Fruit fly (Drosophila melanogaster) whole organism, wandering third instar larva: ENCODE data around the gene CG9961.
A peak's percentile ranks its signal among the peaks of the same experiment; 100 is the strongest.

ENCODE experiments used
- Abd-B ChIP-seq: fragments of >200 bp; optimal IDR thresholded peaks from 2 replicates; lab custom pipeline; 2017; ENCODE audit warnings: missing biosample characterization, missing genetic modification characterization
- CG32264 ChIP-seq: fragments of 200-800 bp; sonication (Bioruptor generic); optimal IDR thresholded peaks from 2 replicates; lab custom pipeline; 2016; ENCODE audit warnings: missing biosample characterization, missing genetic modification characterization
- HLH106 ChIP-seq: fragments of 200-800 bp; optimal IDR thresholded peaks from 3 replicates; lab custom pipeline; 2019; ENCODE audit warnings: missing biosample characterization, mild to moderate bottlenecking, missing genetic modification characterization, moderate library complexity
- Hr78 ChIP-seq: fragments of >200 bp; optimal IDR thresholded peaks from 2 replicates; lab custom pipeline; 2017; ENCODE audit warnings: missing biosample characterization, missing genetic modification characterization
- Hr83 ChIP-seq: fragments of 200-300 bp; sonication (Bioruptor generic); optimal IDR thresholded peaks from 2 replicates; lab custom pipeline; 2016; ENCODE audit warnings: missing biosample characterization, mild to moderate bottlenecking, missing genetic modification characterization, moderate library complexity; ENCODE audit not compliant: poor library complexity, severe bottlenecking
- Myc ChIP-seq: fragments of >200 bp; optimal IDR thresholded peaks from 2 replicates; lab custom pipeline; 2017
- dl ChIP-seq, 2 experiments: fragments of 175-275, 200-275 bp in 1 of 2; fragments of 200-275 bp in 1 of 2; sonication (Bioruptor generic); optimal IDR thresholded peaks; lab custom pipeline; 2018; ENCODE audit warnings: mild to moderate bottlenecking in 2 of 2, missing biosample characterization in 2 of 2, missing genetic modification characterization in 2 of 2, moderate library complexity in 2 of 2; ENCODE audit not compliant: partially characterized antibody in 2 of 2, insufficient read depth in 1 of 2
- h ChIP-seq: fragments of 200-800 bp; sonication (Bioruptor generic); optimal IDR thresholded peaks from 3 replicates; lab custom pipeline; 2016; ENCODE audit warnings: missing biosample characterization, mild to moderate bottlenecking, missing genetic modification characterization
- lola ChIP-seq: fragments of >200 bp; optimal IDR thresholded peaks from 2 replicates; lab custom pipeline; 2017; ENCODE audit warnings: missing biosample characterization, missing genetic modification characterization
- psq ChIP-seq: fragments of 200-800 bp; sonication (Bioruptor generic); optimal IDR thresholded peaks from 3 replicates; lab custom pipeline; 2017; ENCODE audit warnings: missing biosample characterization, mild to moderate bottlenecking, missing genetic modification characterization, moderate library complexity
- usp ChIP-seq: fragments of >200 bp; optimal IDR thresholded peaks from 2 replicates; lab custom pipeline; 2017; ENCODE audit warnings: missing biosample characterization, missing genetic modification characterization

DNA sequence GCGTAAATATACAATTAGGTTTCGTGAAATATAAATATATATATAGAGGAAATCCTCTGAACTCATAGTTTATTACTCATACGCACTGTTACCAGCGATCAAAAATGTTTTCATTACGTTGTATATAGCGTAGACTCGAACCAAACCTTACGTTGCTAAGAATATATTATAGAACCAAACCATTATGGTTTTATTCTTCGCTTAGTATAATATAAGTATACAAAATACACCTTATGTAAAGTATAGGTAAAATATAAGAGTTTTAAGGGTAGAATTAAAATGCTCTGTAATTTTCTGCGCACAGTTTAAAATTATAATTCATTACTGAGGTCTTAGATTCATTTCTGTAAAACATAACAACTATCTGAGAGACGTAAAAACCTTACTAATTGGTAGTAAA, 20.3 kb downstream of the CG9961 start:
- TF ChIP-seq usp (GFP tag; lab: Kevin White, UChicago) = no peak
- no peak for TF ChIP-seq h (GFP tag; lab: Kevin White, UChicago)
- peak; percentile 54 for TF ChIP-seq Myc (lab: Kevin White, UChicago)
- no peak for TF ChIP-seq Hr78 (GFP tag; lab: Kevin White, UChicago)
- no peak for TF ChIP-seq lola (GFP tag; lab: Kevin White, UChicago)
- TF ChIP-seq HLH106 (tag; lab: Kevin White, UChicago) = no peak
- TF ChIP-seq CG32264 (GFP tag; lab: Kevin White, UChicago) = no peak
- no peak for TF ChIP-seq Hr83 (GFP tag; lab: Kevin White, UChicago)
- no peak for TF ChIP-seq psq (GFP tag; lab: Kevin White, UChicago)
- no peak for TF ChIP-seq dl (GFP tag; optimal IDR thresholded peaks at IDR 0.05; lab: Kevin White, UChicago; ENCODE audit: insufficient read depth in 1 of 2, partially characterized antibody in 2 of 2)
- TF ChIP-seq Abd-B (GFP tag; lab: Kevin White, UChicago) = no peak
